Worm (Caenorhabditis elegans): ENCODE measurements around the gene oig-5.
A peak's percentile ranks its signal among the peaks of the same experiment; 100 is the strongest.

The oig-5 gene

DNA sequence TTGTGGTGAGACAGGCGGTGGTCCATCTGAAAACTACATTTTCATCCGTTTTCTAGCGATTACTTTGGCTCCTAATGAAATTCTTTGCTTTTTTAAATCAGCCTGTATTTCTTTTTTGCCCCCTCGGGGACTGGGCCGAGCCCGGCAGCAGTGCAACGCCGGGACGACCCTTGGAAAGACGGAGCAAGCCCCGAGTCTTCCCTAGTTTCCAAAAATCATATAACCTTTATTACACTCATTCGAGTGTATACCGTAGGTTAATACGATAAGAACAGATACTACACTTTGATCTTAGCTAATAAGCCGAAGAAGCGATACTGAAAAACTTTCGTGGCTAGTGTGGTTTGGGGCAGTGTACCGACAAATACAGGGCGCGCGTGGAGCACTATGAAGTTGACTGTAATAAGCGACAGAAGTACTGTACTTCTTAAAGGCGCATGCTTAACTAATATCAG, 42.3 kb upstream of the oig-5 start (continued):
- peak; percentile 97 for TF ChIP-seq snpc-4 (GFP tag; optimal IDR thresholded peaks at IDR 0.05)
- peak; percentile 95 to 99 (median 98) for TF ChIP-seq snpc-4 (tag; optimal IDR thresholded peaks at IDR 0.05)
- TF ChIP-seq T07F8.4 (tag; optimal IDR thresholded peaks at IDR 0.05), result no peak
- TF ChIP-seq ceh-100 (GFP tag; IDR thresholded peaks at IDR 0.05), result peak; percentile 70
- TF ChIP-seq sea-2 (GFP tag; IDR thresholded peaks at IDR 0.05), result 0 out of 2 replicates have a peak, but pooled peaks have one; percentile 49
- peak; percentile 72; the same call in 1 of the 2 replicates for TF ChIP-seq ztf-28 (GFP tag; IDR thresholded peaks at IDR 0.05)
- peak; percentile 21 for TF ChIP-seq athp-1 (tag; optimal IDR thresholded peaks at IDR 0.05)
- peak; percentile 63; the same call in 1 of the 2 replicates for TF ChIP-seq ceh-91 (GFP tag; IDR thresholded peaks at IDR 0.05)

DNA sequence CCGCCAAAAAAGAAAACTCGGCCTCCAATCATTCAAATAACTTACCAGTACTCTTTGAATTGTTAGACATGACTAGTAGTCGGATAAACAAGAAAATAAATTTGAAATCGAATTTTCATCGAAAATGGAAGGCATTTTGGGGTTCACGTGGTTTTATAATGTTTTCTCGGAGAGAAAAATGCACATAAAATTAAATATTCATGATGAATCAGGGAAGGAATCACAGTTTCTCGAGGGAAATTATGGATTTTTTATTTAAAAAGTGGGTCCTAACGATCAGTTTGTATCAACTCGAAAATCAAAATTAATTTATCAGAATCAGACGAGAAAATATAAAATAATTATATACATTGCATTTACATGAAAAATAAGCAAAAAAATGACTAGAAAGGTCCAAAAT, 41.7 kb upstream of the oig-5 start, which contains the start of gene Y57G11C.5:
Gene Y57G11C.5, minus strand, starts transcription at position 101 of the 400 bp plus-strand sequence.
- TF ChIP-seq aptf-3 (GFP tag; IDR thresholded peaks at IDR 0.05) (no peak), him-1 (tag; optimal IDR thresholded peaks at IDR 0.05) (no peak), ztf-18 (tag; optimal IDR thresholded peaks at IDR 0.05) (no peak), Y53G8AR.9 (GFP tag; conservative IDR thresholded peaks at IDR 0.05) (no peak), ztf-6 (GFP tag; IDR thresholded peaks at IDR 0.05) (no peak), ztf-28 (GFP tag; IDR thresholded peaks at IDR 0.05) (no peak), F57C9.4 (tag; optimal IDR thresholded peaks at IDR 0.05) (no peak)

ce11 chrIV:14766382-14766781, 40.6 kb upstream of the oig-5 start, which contains the start of gene vti-1:
vti-1 (minus strand) TSS chrIV:14766665.
- no peak for TF ChIP-seq F55B11.4 (tag; optimal IDR thresholded peaks at IDR 0.05; ENCODE audit: borderline replicate concordance, insufficient read depth)
- no peak for TF ChIP-seq egrh-3 (GFP tag; IDR thresholded peaks at IDR 0.05)
- no peak for TF ChIP-seq pbrm-1 (GFP tag; IDR thresholded peaks at IDR 0.05)
- TF ChIP-seq atf-7 (tag; optimal IDR thresholded peaks at IDR 0.05), result no peak
- no peak for TF ChIP-seq tbx-9 (tag; optimal IDR thresholded peaks at IDR 0.05; ENCODE audit: borderline replicate concordance)
- no peak for TF ChIP-seq Y79H2A.3 (GFP tag; conservative IDR thresholded peaks at IDR 0.05)
- no peak for TF ChIP-seq ztf-28 (GFP tag; IDR thresholded peaks at IDR 0.05)
- 0 out of 2 replicates have a peak, but pooled peaks have one; percentile 14 for TF ChIP-seq D2030.7 (GFP tag; IDR thresholded peaks at IDR 0.05)
- TF ChIP-seq dpff-1 (tag; optimal IDR thresholded peaks at IDR 0.05), result no peak
- no peak for TF ChIP-seq pha-4 (tag; optimal IDR thresholded peaks at IDR 0.05)
- TF ChIP-seq attf-6 (GFP tag; IDR thresholded peaks at IDR 0.05), result peak; percentile 87
- no peak for TF ChIP-seq lin-26 (GFP tag; IDR thresholded peaks at IDR 0.05)
- TF ChIP-seq rpc-1 (optimal IDR thresholded peaks at IDR 0.05), result no peak
- no peak for TF ChIP-seq rpc-1 (tag; optimal IDR thresholded peaks at IDR 0.05)
- TF ChIP-seq ceh-100 (GFP tag; IDR thresholded peaks at IDR 0.05), result no peak
- no peak for TF ChIP-seq let-607 (tag; optimal IDR thresholded peaks at IDR 0.05)
- TF ChIP-seq tbp1 (GFP tag; optimal IDR thresholded peaks at IDR 0.05), result peak; percentile 18
- TF ChIP-seq rcor-1 (GFP tag; IDR thresholded peaks at IDR 0.05), result no peak
- no peak for TF ChIP-seq snpc-1.3 (tag; optimal IDR thresholded peaks at IDR 0.05; ENCODE audit: insufficient read depth)
- no peak for TF ChIP-seq C17E4.6 (GFP tag; IDR thresholded peaks at IDR 0.05)
- TF ChIP-seq ZK185.1 (tag; optimal IDR thresholded peaks at IDR 0.05; ENCODE audit: poor library complexity, severe bottlenecking), result no peak
- TF ChIP-seq hmg-1.2 (GFP tag; IDR thresholded peaks at IDR 0.05), result no peak
- no peak for TF ChIP-seq die-1 (tag; optimal IDR thresholded peaks at IDR 0.05)
- no peak for TF ChIP-seq F37B4.10 (GFP tag; IDR thresholded peaks at IDR 0.05)
- no peak for TF ChIP-seq snpc-1.1 (tag; optimal IDR thresholded peaks at IDR 0.05; ENCODE audit: insufficient read depth)
- TF ChIP-seq F33H1.4 (GFP tag; IDR thresholded peaks at IDR 0.05), result no peak
- no peak for TF ChIP-seq hlh-12 (tag; optimal IDR thresholded peaks at IDR 0.05)
- no peak for TF ChIP-seq F57A8.1 (GFP tag; optimal IDR thresholded peaks at IDR 0.05)
- TF ChIP-seq T07F8.4 (tag; optimal IDR thresholded peaks at IDR 0.05), result no peak
- no peak for TF ChIP-seq bed-1 (GFP tag; IDR thresholded peaks at IDR 0.05)
- no peak for TF ChIP-seq lag-1 (GFP tag; IDR thresholded peaks at IDR 0.05)
- TF ChIP-seq lsl-1 (GFP tag; optimal IDR thresholded peaks at IDR 0.05), result no peak
- no peak for TF ChIP-seq Y56A3A.18 (GFP tag; IDR thresholded peaks at IDR 0.05)
- TF ChIP-seq madf-6 (GFP tag; IDR thresholded peaks at IDR 0.05), result peak; percentile 6; the same call in 1 of the 2 replicates
